Worm (Caenorhabditis elegans): ENCODE results near the gene F09C12.8.

ce11 chrII:5136296-5136767, 24.1 kb downstream of the F09C12.8 start, which contains the start of gene F58A6.2:
- TF ChIP-seq him-1 (tag; optimal IDR thresholded peaks at IDR 0.05) = no peak
- no peak for TF ChIP-seq W03F9.2 (tag; optimal IDR thresholded peaks at IDR 0.05)

Measured in whole organism, L4/young adult.